Worm (Caenorhabditis elegans) whole organism, young adult: ENCODE results near the gene Y94H6A.2.

Experiments used
- B0035.1 ChIP-seq: sonication (generic microtip); optimal IDR thresholded peaks from 2 replicates; lab custom pipeline; 2016; ENCODE audit warnings: missing genetic modification characterization, mild to moderate bottlenecking, missing compliant biosample characterization, missing genotype, missing genetic modification reagents
- B0336.3 ChIP-seq: fragments of 200-800 bp; sonication (Bioruptor generic); IDR thresholded peaks from 2 replicates; pipeline ENCODE4 v1.3.6; 2022; ENCODE audit warnings: missing genetic modification characterization, missing compliant biosample characterization
- D2030.7 ChIP-seq: fragments of 200-800 bp; sonication (Bioruptor generic); IDR thresholded peaks from 2 replicates; pipeline ENCODE4 v1.3.6; 2022; ENCODE audit warnings: missing genetic modification reagents, missing genetic modification characterization, missing compliant biosample characterization
- F39B2.1 ChIP-seq: fragments of 200-800 bp; sonication (Bioruptor generic); IDR thresholded peaks from 2 replicates; pipeline ENCODE4 v1.3.6; 2022; ENCODE audit warnings: missing genetic modification reagents, missing genetic modification characterization, missing compliant biosample characterization
- F52B5.7 ChIP-seq: sonication (generic microtip); optimal IDR thresholded peaks from 2 replicates; lab custom pipeline; 2016; ENCODE audit warnings: mild to moderate bottlenecking, missing genetic modification characterization, missing compliant biosample characterization
- T26A5.8 ChIP-seq: sonication (generic microtip); optimal IDR thresholded peaks from 2 replicates; lab custom pipeline; 2016; ENCODE audit warnings: missing genetic modification characterization, missing compliant biosample characterization
- Y79H2A.3 ChIP-seq: fragments of 200-800 bp; sonication (Bioruptor generic); conservative IDR thresholded peaks from 2 replicates; pipeline ENCODE4 v1.3.6; 2022; ENCODE audit warnings: missing genetic modification reagents, missing genetic modification characterization, missing compliant biosample characterization
- ZK185.1 ChIP-seq: sonication (generic microtip); optimal IDR thresholded peaks from 2 replicates; lab custom pipeline; 2016; ENCODE audit warnings: mild to moderate bottlenecking, missing genetic modification characterization, missing compliant biosample characterization; ENCODE audit not compliant: poor library complexity, severe bottlenecking
- aptf-2 ChIP-seq: fragments of 200-800 bp; sonication (Bioruptor generic); conservative IDR thresholded peaks from 2 replicates; pipeline ENCODE4 v1.3.6; 2022; ENCODE audit warnings: missing genetic modification reagents, missing genetic modification characterization, missing compliant biosample characterization
- attf-6 ChIP-seq: fragments of 200-800 bp; sonication (Bioruptor generic); IDR thresholded peaks from 2 replicates; pipeline ENCODE4 v1.3.6; 2022; ENCODE audit warnings: missing genetic modification reagents, missing genetic modification characterization, missing compliant biosample characterization
- bed-1 ChIP-seq: fragments of 200-800 bp; sonication (Bioruptor generic); IDR thresholded peaks from 2 replicates; pipeline ENCODE4 v1.3.6; 2022; ENCODE audit warnings: missing genetic modification reagents, missing genetic modification characterization, missing compliant biosample characterization
- ccch-3 ChIP-seq: fragments of 200-800 bp; sonication (Bioruptor generic); optimal IDR thresholded peaks from 2 replicates; lab custom pipeline; 2018; ENCODE audit warnings: mild to moderate bottlenecking, missing genetic modification characterization, missing compliant biosample characterization
- cebp-1 ChIP-seq, 2 experiments: fragments of 200-800 bp in 1 of 2; sonication (Bioruptor generic) in 1 of 2; sonication (generic microtip) in 1 of 2; IDR thresholded peaks in 1 of 2; optimal IDR thresholded peaks in 1 of 2; 2 replicates each; pipeline versions ENCODE4 v1.3.6 to Lab custom; 2017 to 2022; ENCODE audit warnings: missing compliant biosample characterization in 2 of 2, missing genetic modification characterization in 2 of 2, mild to moderate bottlenecking in 1 of 2, missing genetic modification reagents in 1 of 2, moderate library complexity in 1 of 2
- cebp-2 ChIP-seq: fragments of 200-800 bp; sonication (Bioruptor generic); IDR thresholded peaks from 2 replicates; pipeline ENCODE4 v1.3.6; 2022; ENCODE audit warnings: missing genetic modification characterization, missing compliant biosample characterization
- ceh-100 ChIP-seq: fragments of 200-800 bp; sonication (Bioruptor generic); IDR thresholded peaks from 2 replicates; pipeline ENCODE4 v1.3.6; 2022; ENCODE audit warnings: missing genetic modification reagents, missing genetic modification characterization, missing compliant biosample characterization
- ceh-27 ChIP-seq: fragments of 200-800 bp; sonication (Bioruptor generic); optimal IDR thresholded peaks from 2 replicates; lab custom pipeline; 2018; ENCODE audit warnings: mild to moderate bottlenecking, missing genetic modification characterization, moderate library complexity, missing compliant biosample characterization
- ceh-58 ChIP-seq: fragments of 200-800 bp; sonication (Bioruptor generic); IDR thresholded peaks from 2 replicates; pipeline ENCODE4 v1.3.6; 2022; ENCODE audit warnings: missing genetic modification characterization, missing compliant biosample characterization
- chd-7 ChIP-seq: sonication (generic microtip); optimal IDR thresholded peaks from 2 replicates; lab custom pipeline; 2016; ENCODE audit warnings: mild to moderate bottlenecking, missing genetic modification characterization, moderate library complexity, missing compliant biosample characterization
- efl-1 ChIP-seq: fragments of 150-350 bp; optimal IDR thresholded peaks from 2 replicates; lab custom pipeline; 2014; ENCODE audit warnings: missing biosample characterization, missing genetic modification reagents, missing genetic modification characterization
- egrh-3 ChIP-seq: fragments of 200-800 bp; sonication (Bioruptor generic); IDR thresholded peaks from 2 replicates; pipeline ENCODE4 v1.3.6; 2022; ENCODE audit warnings: missing genetic modification reagents, missing genetic modification characterization, missing compliant biosample characterization
- gei-17 ChIP-seq: fragments of 200-800 bp; sonication (Bioruptor generic); optimal IDR thresholded peaks from 2 replicates; lab custom pipeline; 2018; ENCODE audit warnings: mild to moderate bottlenecking, missing genetic modification characterization, missing compliant biosample characterization
- hlh-26 ChIP-seq: fragments of 200-800 bp; sonication (Bioruptor generic); conservative IDR thresholded peaks from 2 replicates; pipeline ENCODE4 v1.3.6; 2022; ENCODE audit warnings: missing genetic modification reagents, missing genetic modification characterization, missing compliant biosample characterization
- hsf-1 ChIP-seq: fragments of 200-800 bp; sonication (Bioruptor generic); IDR thresholded peaks from 2 replicates; pipeline ENCODE4 v1.3.6; 2022; ENCODE audit warnings: missing genetic modification reagents, missing genetic modification characterization, missing compliant biosample characterization
- lin-26 ChIP-seq: fragments of 200-800 bp; sonication (Bioruptor generic); IDR thresholded peaks from 2 replicates; pipeline ENCODE4 v1.3.6; 2022; ENCODE audit warnings: missing genetic modification reagents, missing genetic modification characterization, missing compliant biosample characterization
- lin-40 ChIP-seq: sonication (generic microtip); optimal IDR thresholded peaks from 2 replicates; lab custom pipeline; 2016; ENCODE audit warnings: missing genetic modification characterization, mild to moderate bottlenecking, missing compliant biosample characterization, missing genotype, missing genetic modification reagents
- lin-54 ChIP-seq: fragments of 200-800 bp; sonication (Bioruptor generic); optimal IDR thresholded peaks from 2 replicates; lab custom pipeline; 2018; ENCODE audit warnings: mild to moderate bottlenecking, missing genetic modification characterization, missing compliant biosample characterization
- lir-1 ChIP-seq: fragments of 200-800 bp; sonication (Bioruptor generic); conservative IDR thresholded peaks from 2 replicates; pipeline ENCODE4 v1.3.6; 2022; ENCODE audit warnings: missing genetic modification reagents, missing genetic modification characterization, missing compliant biosample characterization
- lsl-1 ChIP-seq: fragments of 200-800 bp; sonication (Bioruptor generic); optimal IDR thresholded peaks from 2 replicates; lab custom pipeline; 2018; ENCODE audit warnings: mild to moderate bottlenecking, missing genetic modification characterization, moderate library complexity, missing compliant biosample characterization
- madf-3 ChIP-seq: fragments of 200-800 bp; sonication (Bioruptor generic); IDR thresholded peaks from 2 replicates; pipeline ENCODE4 v1.3.6; 2022; ENCODE audit warnings: missing genetic modification reagents, missing genetic modification characterization, missing compliant biosample characterization
- mes-4 ChIP-seq: sonication (generic microtip); optimal IDR thresholded peaks from 2 replicates; lab custom pipeline; 2016; ENCODE audit warnings: missing genotype, missing genetic modification characterization, missing compliant biosample characterization
- nfya-2 ChIP-seq: fragments of 200-800 bp; sonication (Bioruptor generic); IDR thresholded peaks from 2 replicates; pipeline ENCODE4 v1.3.6; 2022; ENCODE audit warnings: missing genetic modification reagents, missing genetic modification characterization, missing compliant biosample characterization
- nhr-27 ChIP-seq: fragments of 200-800 bp; sonication (Bioruptor generic); optimal IDR thresholded peaks from 2 replicates; lab custom pipeline; 2018; ENCODE audit warnings: mild to moderate bottlenecking, missing genetic modification characterization, moderate library complexity, missing compliant biosample characterization
- rcor-1 ChIP-seq: fragments of 200-800 bp; sonication (Bioruptor generic); IDR thresholded peaks from 2 replicates; pipeline ENCODE4 v1.3.6; 2022; ENCODE audit warnings: missing genetic modification reagents, missing genetic modification characterization, missing compliant biosample characterization
- repo-1 ChIP-seq: sonication (generic microtip); optimal IDR thresholded peaks from 2 replicates; lab custom pipeline; 2017; ENCODE audit warnings: mild to moderate bottlenecking, missing genetic modification characterization, missing compliant biosample characterization
- rpc-1 ChIP-seq, 2 experiments: fragments of 150-350 bp in 1 of 2; sonication (generic microtip) in 1 of 2; optimal IDR thresholded peaks; 2 replicates each; lab custom pipeline; 2014 to 2018; ENCODE audit warnings: missing biosample characterization in 1 of 2, missing genetic modification characterization in 1 of 2, missing genetic modification reagents in 1 of 2, missing genotype in 1 of 2
- snpc-1.3 ChIP-seq: sonication (generic microtip); optimal IDR thresholded peaks from 2 replicates; lab custom pipeline; 2017; ENCODE audit warnings: missing genetic modification characterization, mild to moderate bottlenecking, missing compliant biosample characterization, antibody characterized with exemption, moderate library complexity, missing genotype, missing genetic modification reagents; ENCODE audit not compliant: insufficient read depth
- snpc-3.4 ChIP-seq: sonication (generic microtip); optimal IDR thresholded peaks from 2 replicates; lab custom pipeline; 2017; ENCODE audit warnings: missing genetic modification characterization, mild to moderate bottlenecking, missing compliant biosample characterization, antibody characterized with exemption, moderate library complexity, missing genotype, missing genetic modification reagents
- somi-1 ChIP-seq: fragments of 200-800 bp; sonication (Bioruptor generic); optimal IDR thresholded peaks from 2 replicates; lab custom pipeline; 2018; ENCODE audit warnings: mild to moderate bottlenecking, missing genetic modification characterization, missing compliant biosample characterization
- sptf-2 ChIP-seq: fragments of 200-800 bp; sonication (Bioruptor generic); optimal IDR thresholded peaks from 2 replicates; lab custom pipeline; 2018; ENCODE audit warnings: mild to moderate bottlenecking, missing genetic modification characterization, missing compliant biosample characterization
- tbp1 ChIP-seq: fragments of 200-800 bp; sonication (Bioruptor generic); optimal IDR thresholded peaks from 2 replicates; lab custom pipeline; 2018; ENCODE audit warnings: mild to moderate bottlenecking, missing genetic modification characterization, missing compliant biosample characterization
- zfh-2 ChIP-seq: fragments of 200-800 bp; sonication (Bioruptor generic); conservative IDR thresholded peaks from 2 replicates; pipeline ENCODE4 v1.3.6; 2022; ENCODE audit warnings: missing genetic modification reagents, missing genetic modification characterization, missing compliant biosample characterization
- ztf-18 ChIP-seq: sonication (generic microtip); optimal IDR thresholded peaks from 2 replicates; lab custom pipeline; 2016; ENCODE audit warnings: missing genotype, mild to moderate bottlenecking, missing genetic modification characterization, missing compliant biosample characterization
- ztf-22 ChIP-seq: fragments of 200-800 bp; sonication (Bioruptor generic); optimal IDR thresholded peaks from 2 replicates; lab custom pipeline; 2018; ENCODE audit warnings: mild to moderate bottlenecking, missing genetic modification characterization, moderate library complexity, missing compliant biosample characterization
- ztf-26 ChIP-seq: sonication (generic microtip); optimal IDR thresholded peaks from 2 replicates; lab custom pipeline; 2017; ENCODE audit warnings: missing genetic modification characterization, missing compliant biosample characterization
- ztf-6 ChIP-seq: fragments of 200-800 bp; sonication (Bioruptor generic); IDR thresholded peaks from 2 replicates; pipeline ENCODE4 v1.3.6; 2022; ENCODE audit warnings: missing genetic modification reagents, missing genetic modification characterization, missing compliant biosample characterization

The Y94H6A.2 gene

ce11 chrIV:2770835-2771234 lies 40.7 kb downstream of the Y94H6A.2 start (continued):
- no peak for TF ChIP-seq lsl-1 (GFP tag; lab: Kevin White, UChicago)
- peak; percentile 78 for TF ChIP-seq zfh-2 (GFP tag; lab: Robert Waterston, UW)
- no peak for TF ChIP-seq F39B2.1
- TF ChIP-seq ztf-26 (tag; lab: Kevin White, UChicago) = peak; percentile 12
- TF ChIP-seq ztf-6 = no peak
- TF ChIP-seq cebp-2 = 0 out of 2 replicates have a peak, but pooled peaks have one; percentile 59
- TF ChIP-seq efl-1 (GFP tag; lab: Kevin White, UChicago) = no peak
- no peak for TF ChIP-seq D2030.7 (GFP tag; lab: Robert Waterston, UW)
- no peak for TF ChIP-seq madf-3 (GFP tag; lab: Robert Waterston, UW)
- no peak for TF ChIP-seq aptf-2
- no peak for TF ChIP-seq snpc-1.3
- no peak for TF ChIP-seq nfya-2 (GFP tag; lab: Robert Waterston, UW)
- TF ChIP-seq ztf-18 (tag; lab: Kevin White, UChicago) = no peak
- no peak for TF ChIP-seq ZK185.1 (tag; lab: Kevin White, UChicago)
- no peak for TF ChIP-seq hsf-1 (GFP tag; lab: Robert Waterston, UW)

- TF ChIP-seq ceh-100 (GFP tag; lab: Robert Waterston, UW) (no peak), tbp1 (no peak), repo-1 (tag; lab: Kevin White, UChicago) (no peak), egrh-3 (GFP tag; lab: Robert Waterston, UW) (no peak), rpc-1 (optimal IDR thresholded peaks at IDR 0.05; lab: Kevin White, UChicago) (no peak), rpc-1 (tag; optimal IDR thresholded peaks at IDR 0.05; lab: Kevin White, UChicago) (no peak), rcor-1 (no peak), gei-17 (GFP tag; lab: Kevin White, UChicago) (no peak), F52B5.7 (tag; lab: Kevin White, UChicago) (no peak), ccch-3 (GFP tag; lab: Kevin White, UChicago) (no peak), lin-54 (GFP tag; lab: Kevin White, UChicago) (no peak), ceh-58 (GFP tag; lab: Robert Waterston, UW) (no peak), B0035.1 (no peak), attf-6 (GFP tag; lab: Robert Waterston, UW) (no peak), ztf-22 (no peak), snpc-1.3 (no peak), T26A5.8 (tag; lab: Kevin White, UChicago) (no peak), lir-1 (no peak), mes-4 (tag; lab: Kevin White, UChicago) (no peak), lin-26 (GFP tag; lab: Robert Waterston, UW) (no peak), aptf-2 (no peak)
Observed at ce11 chrIV:2771692-2772091, 41.6 kb downstream of the Y94H6A.2 start, which contains the start of gene Y54G2A.11. Gene Y54G2A.11 (minus strand): TSS chrIV:2771792.

ce11 chrIV:2772209-2772851 lies 42.2 kb downstream of the Y94H6A.2 start:
- TF ChIP-seq bed-1 (GFP tag; lab: Robert Waterston, UW) = no peak
- TF ChIP-seq mes-4 (tag; lab: Kevin White, UChicago) = no peak
- TF ChIP-seq ztf-26 (tag; lab: Kevin White, UChicago) = peak; percentile 84
- peak; percentile 82 for TF ChIP-seq zfh-2 (GFP tag; lab: Robert Waterston, UW)
- TF ChIP-seq sptf-2 (GFP tag; lab: Kevin White, UChicago) = no peak
- no peak for TF ChIP-seq cebp-1 (GFP tag; IDR thresholded peaks at IDR 0.05; lab: Robert Waterston, UW)
- TF ChIP-seq cebp-1 (tag; optimal IDR thresholded peaks at IDR 0.05; lab: Kevin White, UChicago) = peak; percentile 48
- no peak for TF ChIP-seq hlh-26
- TF ChIP-seq somi-1 (GFP tag; lab: Kevin White, UChicago) = peak; percentile 34
- peak; percentile 51; the same call in 1 of the 2 replicates for TF ChIP-seq B0336.3 (GFP tag; lab: Robert Waterston, UW)
- peak; percentile 40 for TF ChIP-seq chd-7 (tag; lab: Kevin White, UChicago)
- no peak for TF ChIP-seq lin-40 (tag; lab: Kevin White, UChicago)
- no peak for TF ChIP-seq snpc-3.4 (tag; lab: Kevin White, UChicago)
- peak; percentile 55 for TF ChIP-seq ceh-27 (GFP tag; lab: Kevin White, UChicago)
- TF ChIP-seq Y79H2A.3 (GFP tag; lab: Robert Waterston, UW) = no peak
- TF ChIP-seq egrh-3 (GFP tag; lab: Robert Waterston, UW) = peak; percentile 73; the same call in 1 of the 2 replicates
- no peak for TF ChIP-seq nhr-27 (tag; lab: Kevin White, UChicago)
